Worm (Caenorhabditis elegans) whole organism, dauer: Measurements from ENCODE around the gene sru-12.
"Not testable (repeated sequence)": the region's sequence is repeated elsewhere in the genome, so short reads cannot be mapped to it uniquely, and the experiment has no call there.

ENCODE experiments used
- unc-62 ChIP-seq: sonication (generic microtip); optimal IDR thresholded peaks from 2 replicates; lab custom pipeline; 2017; ENCODE audit warnings: missing biosample characterization, missing genetic modification reagents, missing genetic modification characterization

sru-12 gene

ce11 chrIV:13582909-13583308, at the start of gene sru-12:
sru-12 (plus strand) TSS chrIV:13583209.
- TF ChIP-seq unc-62 (GFP tag; lab: Kevin White, UChicago) = no peak

- no peak for TF ChIP-seq unc-62 (GFP tag; lab: Kevin White, UChicago)
These were observed 44.1 kb upstream of the sru-12 start for ce11 chrIV:13538901-13539300.

DNA sequence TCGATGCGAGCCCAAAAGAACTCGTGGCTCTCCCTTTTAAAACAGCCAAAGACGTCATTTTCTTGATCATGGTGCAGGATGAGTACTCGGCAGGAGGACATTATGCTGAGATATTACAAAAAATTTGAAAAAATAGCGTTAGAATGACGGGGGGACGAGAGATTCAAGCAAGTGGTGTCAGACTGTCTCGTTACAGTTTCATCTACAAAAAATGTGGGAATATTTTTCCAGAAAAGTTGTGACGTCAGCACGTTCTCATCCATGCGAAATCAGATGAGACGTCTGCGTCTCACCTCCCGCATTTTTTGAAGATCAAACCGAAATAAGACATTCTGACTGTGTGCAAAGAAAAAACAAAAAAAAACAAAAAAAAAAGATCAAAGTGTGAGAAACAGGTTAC, 42.8 kb upstream of the sru-12 start, which contains the start of gene rsd-2:
TSS of gene rsd-2 (minus strand) at position 101 of the 400 bp plus-strand sequence.
- TF ChIP-seq unc-62 (GFP tag; lab: Kevin White, UChicago) = no peak

ce11 chrIV:13548188-13548587, 34.8 kb upstream of the sru-12 start, which contains the start of gene F52G2.3:
F52G2.3 (minus strand) TSS chrIV:13548230.
- TF ChIP-seq unc-62 (GFP tag; lab: Kevin White, UChicago) = no peak

- no peak for TF ChIP-seq unc-62 (GFP tag; lab: Kevin White, UChicago)
These were observed 33.7 kb upstream of the sru-12 start for ce11 chrIV:13549350-13549749.

DNA sequence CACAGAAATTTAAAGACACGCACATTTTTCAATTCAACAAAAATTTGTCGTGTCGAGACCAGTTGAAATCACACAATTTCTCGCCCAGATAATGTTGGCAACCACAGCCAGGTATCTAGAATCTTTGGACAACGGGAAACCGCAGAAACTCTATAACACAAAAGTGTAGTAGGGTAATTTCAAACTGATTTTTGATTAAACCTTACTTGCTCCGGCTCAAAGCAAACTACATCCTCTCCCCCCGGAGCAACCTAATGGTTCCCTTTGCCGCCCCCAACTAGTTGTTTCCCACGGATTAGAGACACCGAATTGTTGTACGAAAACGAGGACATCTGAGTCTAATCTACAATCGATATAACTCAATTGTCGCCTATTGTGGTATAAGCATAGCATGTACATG, 28.7 kb upstream of the sru-12 start:
- no peak for TF ChIP-seq unc-62 (GFP tag; lab: Kevin White, UChicago)

- TF ChIP-seq unc-62 (GFP tag; lab: Kevin White, UChicago) = no peak
These were observed 27.5 kb upstream of the sru-12 start for ce11 chrIV:13555508-13555907.

DNA sequence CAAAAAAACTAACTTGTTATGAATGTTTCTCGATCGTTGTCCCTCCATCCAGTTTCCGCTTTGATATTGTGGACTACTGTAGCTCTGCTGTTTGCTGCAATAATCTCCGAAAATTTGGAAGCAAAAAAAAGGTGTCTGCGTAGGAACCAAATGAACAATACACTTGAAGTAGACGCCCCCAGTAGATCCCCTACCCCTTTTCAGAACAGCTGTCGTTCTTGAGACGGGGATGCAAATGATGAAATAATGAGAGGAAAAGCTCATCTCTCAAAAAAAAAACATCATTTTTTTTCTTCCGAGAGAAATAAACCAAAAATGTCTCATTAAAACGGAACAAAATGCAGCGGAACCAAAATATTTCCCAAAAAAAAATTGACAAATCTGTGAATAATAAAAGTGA, 25.6 kb upstream of the sru-12 start:
- no peak for TF ChIP-seq unc-62 (GFP tag; lab: Kevin White, UChicago)

DNA sequence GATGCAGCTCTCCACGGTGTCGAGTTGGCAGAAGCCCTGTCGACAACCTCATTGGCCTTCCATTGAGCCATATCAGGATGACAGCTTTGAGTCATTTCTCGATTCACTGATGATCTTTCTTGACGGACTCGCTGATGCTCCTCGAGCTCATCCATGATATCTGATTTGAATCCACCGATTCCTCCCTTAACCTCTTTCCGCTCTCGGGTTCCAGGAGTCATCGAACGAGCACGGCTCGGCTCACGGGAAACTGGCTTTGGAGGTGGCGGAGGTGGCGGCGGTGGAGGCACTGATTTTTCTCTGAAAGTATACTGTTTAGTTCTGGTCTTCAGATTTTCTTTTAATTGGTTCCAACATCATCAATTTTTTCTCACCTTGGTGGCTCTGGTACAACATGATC, 24.0 kb upstream of the sru-12 start:
- TF ChIP-seq unc-62 (GFP tag; lab: Kevin White, UChicago) = no peak

ce11 chrIV:13561629-13562028, 21.4 kb upstream of the sru-12 start, which contains the start of the genes Y45F10B.13 and qui-1:
Y45F10B.13 (minus strand) TSS chrIV:13561729.
qui-1 (plus strand) TSS chrIV:13561861.
- no peak for TF ChIP-seq unc-62 (GFP tag; lab: Kevin White, UChicago)

- no peak for TF ChIP-seq unc-62 (GFP tag; lab: Kevin White, UChicago)
These were observed 18.7 kb upstream of the sru-12 start for ce11 chrIV:13564284-13564683.

- TF ChIP-seq unc-62 (GFP tag; lab: Kevin White, UChicago) = no peak
These were observed 8.3 kb upstream of the sru-12 start, which contains the start of gene srd-10 for ce11 chrIV:13574733-13575132. srd-10 (plus strand) TSS chrIV:13575033.

DNA sequence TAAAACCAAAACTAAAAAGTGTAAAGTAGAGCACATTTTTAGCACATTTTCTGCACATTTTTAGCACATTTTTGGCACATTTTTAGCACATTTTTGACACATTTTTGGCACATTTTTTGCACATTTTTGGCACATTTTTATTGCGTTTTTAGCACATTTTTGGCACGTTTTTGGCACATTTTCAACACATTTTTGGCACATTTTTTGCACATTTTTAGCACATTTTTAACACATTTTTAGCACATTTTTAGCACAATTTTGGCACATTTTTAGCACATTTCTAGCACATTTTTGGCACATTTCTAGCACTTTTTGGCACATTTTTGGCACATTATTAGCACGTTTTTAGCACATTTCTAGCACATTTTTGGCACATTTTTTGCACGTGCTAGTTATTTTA, 7.3 kb upstream of the sru-12 start:
- TF ChIP-seq unc-62 (GFP tag; lab: Kevin White, UChicago) = no peak

DNA sequence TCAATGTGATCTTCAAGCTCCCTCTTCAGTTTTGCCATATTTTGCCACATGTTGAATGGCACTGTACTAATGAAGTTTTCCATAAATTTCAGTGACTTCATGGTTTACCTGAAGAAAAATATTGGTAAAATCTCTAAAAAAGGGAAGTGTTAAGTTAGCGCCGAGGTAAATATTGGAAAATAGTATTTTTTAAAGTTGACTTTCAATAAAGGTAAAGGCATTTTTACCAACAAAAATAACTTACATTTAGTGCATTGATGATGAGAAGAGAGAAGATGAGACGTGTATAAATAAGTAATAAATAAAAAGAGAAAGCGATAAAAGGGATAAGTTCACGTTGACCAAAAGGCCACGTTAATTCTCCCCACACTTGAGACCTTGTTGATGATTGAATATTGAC, 4.8 kb upstream of the sru-12 start, which contains the start of gene Y45F10B.8:
TSS of gene Y45F10B.8 (minus strand) at position 101 of the 400 bp plus-strand sequence.
- not testable (repeated sequence) for TF ChIP-seq unc-62 (GFP tag; lab: Kevin White, UChicago)

DNA sequence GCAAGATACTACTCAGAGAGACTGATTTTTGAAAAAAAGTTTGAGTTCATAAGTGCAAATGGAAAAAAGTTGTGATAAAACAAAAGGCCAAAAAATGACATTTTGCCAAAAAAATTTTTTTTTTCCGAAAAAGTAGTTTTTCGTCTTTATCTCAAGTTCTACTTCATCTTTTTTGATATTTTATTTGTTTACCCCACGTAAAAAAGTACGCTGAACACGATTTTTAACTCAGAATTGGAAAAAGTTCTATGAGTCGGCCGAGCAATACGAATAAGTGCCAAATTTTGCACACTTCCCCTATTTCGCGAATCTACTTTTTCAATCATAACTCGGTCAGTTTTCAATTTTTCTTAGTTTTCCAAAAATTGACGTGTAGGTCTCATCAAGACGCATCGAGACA, 4.1 kb upstream of the sru-12 start, which contains the start of gene sru-16:
TSS of gene sru-16 (plus strand) at position 301 of the 400 bp plus-strand sequence.
- not testable (repeated sequence) for TF ChIP-seq unc-62 (GFP tag; lab: Kevin White, UChicago)

DNA sequence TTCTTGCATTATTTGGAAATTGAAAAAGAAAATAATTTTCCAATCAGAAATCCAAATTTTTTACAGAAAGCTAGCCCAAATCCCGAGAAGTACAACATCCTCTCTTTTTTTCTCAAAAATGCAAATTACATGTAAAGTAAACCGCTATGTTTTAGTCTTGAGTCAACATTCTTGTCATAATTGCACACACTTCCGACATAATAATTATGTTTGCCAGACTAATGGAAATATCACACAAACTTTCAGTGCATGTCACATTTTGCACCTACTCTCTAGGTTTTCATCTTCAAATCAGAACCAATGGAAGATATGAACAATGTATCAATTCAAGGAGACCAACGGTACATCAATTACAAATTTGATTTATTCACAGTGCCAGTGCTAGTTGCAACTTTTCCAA, 1.6 kb downstream of the sru-12 start, which contains the start of gene sru-11:
TSS of gene sru-11 (plus strand) at position 301 of the 400 bp plus-strand sequence.
- TF ChIP-seq unc-62 (GFP tag; lab: Kevin White, UChicago) = no peak

DNA sequence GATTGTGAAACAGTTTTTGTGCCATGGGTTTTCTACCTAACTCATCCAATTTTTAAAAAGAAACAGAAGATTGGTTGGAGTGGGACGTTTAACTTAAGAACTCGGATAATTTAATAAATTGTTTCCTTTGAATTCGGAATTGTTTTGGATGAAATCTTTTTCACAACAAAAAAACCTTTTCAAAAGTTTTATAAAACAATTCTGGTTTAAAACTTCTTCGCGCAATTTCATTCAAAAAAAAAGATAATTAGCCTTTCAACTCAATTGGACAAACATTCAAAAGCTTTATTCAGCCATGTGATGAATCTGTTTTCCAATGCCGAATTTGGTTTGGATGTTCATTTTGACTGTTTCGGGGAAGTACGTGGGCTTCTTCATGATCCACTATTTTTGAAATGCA, 4.2 kb downstream of the sru-12 start, which contains the start of gene Y45F10B.12:
TSS of gene Y45F10B.12 (plus strand) at position 301 of the 400 bp plus-strand sequence.
- TF ChIP-seq unc-62 (GFP tag; lab: Kevin White, UChicago) = no peak
